Fruit fly (Drosophila melanogaster) whole organism: Measurements from ENCODE around the gene CG9915.

ENCODE experiments used
- CG8478 ChIP-seq: fragments of >200 bp; optimal IDR thresholded peaks from 2 replicates; lab custom pipeline; 2018; ENCODE audit warnings: inconsistent platforms
- Dll ChIP-seq: fragments of >200 bp; optimal IDR thresholded peaks from 2 replicates; lab custom pipeline; 2017
- EcR ChIP-seq, 2 experiments: fragments of >200 bp; optimal IDR thresholded peaks; 2 replicates each; lab custom pipeline; 2017; ENCODE audit warnings: missing biosample characterization in 2 of 2, missing genetic modification characterization in 2 of 2, missing genetic modification reagents in 2 of 2
- pan ChIP-seq: fragments of >200 bp; optimal IDR thresholded peaks from 2 replicates; lab custom pipeline; 2017
- psq ChIP-seq: fragments of >200 bp; optimal IDR thresholded peaks from 2 replicates; lab custom pipeline; 2017
- usp ChIP-seq: fragments of >200 bp; optimal IDR thresholded peaks from 2 replicates; lab custom pipeline; 2017; ENCODE audit warnings: missing biosample characterization, missing genetic modification characterization, mixed read lengths

DNA sequence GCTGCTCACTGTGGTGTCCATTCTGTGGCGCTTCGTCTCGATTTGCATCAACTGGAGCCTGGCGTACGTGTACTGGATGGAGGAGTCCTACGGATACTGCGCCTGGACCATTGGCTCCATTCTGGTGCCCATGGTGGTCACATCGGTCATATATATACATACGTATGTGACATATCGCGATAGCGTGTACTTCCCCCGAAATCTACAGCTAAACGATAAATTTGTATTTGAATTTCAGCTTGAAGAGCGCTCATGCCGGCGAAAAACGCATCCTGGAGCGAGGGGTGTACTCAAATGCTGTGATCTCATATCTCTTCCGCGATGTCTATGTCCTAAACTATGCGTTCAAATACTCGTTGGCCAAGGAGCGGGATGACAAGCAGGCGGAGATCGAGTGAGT lies 10.6 kb upstream of the CG9915 start:
- TF ChIP-seq pan (no peak), CG8478 (lab: Kevin White, UChicago) (no peak), Dll (lab: Kevin White, UChicago) (no peak), psq (lab: Kevin White, UChicago) (no peak), usp (GFP tag; lab: Kevin White, UChicago) (no peak), EcR (GFP tag; optimal IDR thresholded peaks at IDR 0.05; lab: Kevin White, UChicago) (no peak)
